Worm (Caenorhabditis elegans) whole organism, mixed stage, embryonic: Measurements from ENCODE around the gene K08E4.2.

Experiments used
- blmp-1 ChIP-seq: fragments of 150-350 bp; optimal IDR thresholded peaks from 2 replicates; lab custom pipeline; 2014; ENCODE audit warnings: missing biosample characterization, missing genetic modification characterization
- ceh-43 ChIP-seq: fragments of 200-800 bp; sonication (Bioruptor generic); optimal IDR thresholded peaks from 2 replicates; lab custom pipeline; 2018; ENCODE audit warnings: mild to moderate bottlenecking, missing genetic modification characterization, moderate library complexity, missing compliant biosample characterization
- ceh-83 ChIP-seq: fragments of 200-800 bp; sonication (Bioruptor generic); optimal IDR thresholded peaks from 2 replicates; lab custom pipeline; 2018; ENCODE audit warnings: mild to moderate bottlenecking, missing genetic modification characterization, missing compliant biosample characterization
- ces-1 ChIP-seq: fragments of 150-350 bp; optimal IDR thresholded peaks from 2 replicates; lab custom pipeline; 2014; ENCODE audit warnings: missing biosample characterization, missing genetic modification reagents, missing genetic modification characterization
- lin-13 ChIP-seq: fragments of 150-350 bp; optimal IDR thresholded peaks from 2 replicates; lab custom pipeline; 2014; ENCODE audit warnings: missing biosample characterization, missing genetic modification characterization
- nhr-12 ChIP-seq: fragments of 150-350 bp; optimal IDR thresholded peaks from 2 replicates; lab custom pipeline; 2014; ENCODE audit warnings: missing biosample characterization, missing genetic modification characterization
- nhr-237 ChIP-seq: fragments of 150-350 bp; optimal IDR thresholded peaks from 2 replicates; lab custom pipeline; 2014; ENCODE audit warnings: missing biosample characterization, missing genetic modification characterization
- nhr-28 ChIP-seq: fragments of 150-350 bp; optimal IDR thresholded peaks from 2 replicates; lab custom pipeline; 2014; ENCODE audit warnings: missing biosample characterization, missing genetic modification characterization
- nhr-76 ChIP-seq: sonication (generic microtip); optimal IDR thresholded peaks from 2 replicates; lab custom pipeline; 2017; ENCODE audit warnings: missing biosample characterization, missing genetic modification characterization
- pha-4 ChIP-seq: fragments of 150-350 bp; optimal IDR thresholded peaks from 2 replicates; lab custom pipeline; 2018; ENCODE audit warnings: missing biosample characterization, missing genetic modification reagents, missing genetic modification characterization
- sptf-1 ChIP-seq: sonication (generic microtip); optimal IDR thresholded peaks from 2 replicates; lab custom pipeline; 2017; ENCODE audit warnings: mild to moderate bottlenecking, missing genetic modification characterization, moderate library complexity, missing compliant biosample characterization

ce11 chrIV:12078112-12078812, 21.8 kb upstream of the K08E4.2 start, which contains the start of gene tmed-1:
- no peak for TF ChIP-seq sptf-1 (tag; lab: Kevin White, UChicago)
- TF ChIP-seq blmp-1 (tag; lab: Kevin White, UChicago), result no peak
- no peak for TF ChIP-seq nhr-28
- no peak for TF ChIP-seq nhr-237
- TF ChIP-seq nhr-76 (tag; lab: Kevin White, UChicago), result no peak
- TF ChIP-seq nhr-12 (tag; lab: Kevin White, UChicago), result no peak
- no peak for TF ChIP-seq lin-13 (tag; lab: Kevin White, UChicago)
- TF ChIP-seq pha-4, result no peak
- no peak for TF ChIP-seq ceh-83 (GFP tag; lab: Kevin White, UChicago)
- no peak for TF ChIP-seq ceh-43 (GFP tag; lab: Kevin White, UChicago)
- TF ChIP-seq ces-1, result no peak
